Worm (Caenorhabditis elegans) whole organism, L4 larva: ENCODE data around the gene str-116.

ENCODE experiments used
- F26F4.8 ChIP-seq: fragments of 200-800 bp; sonication (Bioruptor generic); conservative IDR thresholded peaks from 2 replicates; pipeline ENCODE4 v1.3.6; 2022; ENCODE audit warnings: missing genetic modification characterization, missing compliant biosample characterization
- ZK546.5 ChIP-seq, 2 experiments: sonication (generic microtip); optimal IDR thresholded peaks; 2 replicates each; lab custom pipeline; 2017; ENCODE audit warnings: missing biosample characterization in 2 of 2, missing genetic modification characterization in 2 of 2
- aha-1 ChIP-seq: fragments of 150-350 bp; peaks from one replicate; lab custom pipeline; 2014; ENCODE audit warnings: missing biosample characterization, missing genetic modification characterization
- ama-1 ChIP-seq: fragments of 150-350 bp; optimal IDR thresholded peaks from 2 replicates; lab custom pipeline; 2014; ENCODE audit warnings: inconsistent platforms, mixed read lengths
- ceh-62 ChIP-seq: sonication (generic microtip); optimal IDR thresholded peaks from 2 replicates; lab custom pipeline; 2017; ENCODE audit warnings: missing biosample characterization, missing genetic modification characterization
- ceh-82 ChIP-seq: sonication (generic microtip); optimal IDR thresholded peaks from 2 replicates; lab custom pipeline; 2017; ENCODE audit warnings: missing biosample characterization, missing genetic modification characterization
- daf-12 ChIP-seq: fragments of 150-350 bp; optimal IDR thresholded peaks from 2 replicates; lab custom pipeline; 2014; ENCODE audit warnings: missing biosample characterization, missing genetic modification reagents, missing genetic modification characterization
- dmd-6 ChIP-seq: fragments of 200-800 bp; sonication (Bioruptor generic); IDR thresholded peaks from 2 replicates; pipeline ENCODE4 v1.3.6; 2022; ENCODE audit warnings: missing genetic modification reagents, missing genetic modification characterization, missing compliant biosample characterization
- dmd-9 ChIP-seq: fragments of 200-800 bp; sonication (Bioruptor generic); IDR thresholded peaks from 2 replicates; pipeline ENCODE4 v1.3.6; 2022; ENCODE audit warnings: missing genetic modification reagents, missing genetic modification characterization, missing compliant biosample characterization
- lin-1 ChIP-seq: fragments of 200-800 bp; sonication (Bioruptor generic); IDR thresholded peaks from 2 replicates; pipeline ENCODE4 v1.3.6; 2022; ENCODE audit warnings: missing genetic modification reagents, missing genetic modification characterization, missing compliant biosample characterization
- lin-13 ChIP-seq: fragments of 150-350 bp; optimal IDR thresholded peaks from 2 replicates; lab custom pipeline; 2014; ENCODE audit warnings: missing biosample characterization, missing genetic modification reagents, missing genetic modification characterization
- lin-38 ChIP-seq: fragments of 200-800 bp; sonication (Bioruptor generic); IDR thresholded peaks from 2 replicates; pipeline ENCODE4 v1.3.6; 2022; ENCODE audit warnings: missing genetic modification reagents, missing genetic modification characterization, missing compliant biosample characterization
- lir-3 ChIP-seq: sonication (generic microtip); optimal IDR thresholded peaks from 2 replicates; lab custom pipeline; 2016; ENCODE audit warnings: mild to moderate bottlenecking, missing genetic modification characterization, missing compliant biosample characterization
- lsy-2 ChIP-seq, 2 experiments: fragments of 150-350 bp in 1 of 2; sonication (generic microtip) in 1 of 2; optimal IDR thresholded peaks; 2 replicates each; lab custom pipeline; 2014 to 2017; ENCODE audit warnings: missing biosample characterization in 2 of 2, missing genetic modification characterization in 2 of 2
- mdl-1 ChIP-seq, 2 experiments: fragments of 150-350 bp in 1 of 2; sonication (generic microtip) in 1 of 2; optimal IDR thresholded peaks; 2 replicates each; lab custom pipeline; 2014 to 2017; ENCODE audit warnings: missing biosample characterization in 2 of 2, missing genetic modification characterization in 2 of 2
- mxl-2 ChIP-seq: fragments of 200-800 bp; sonication (Bioruptor generic); conservative IDR thresholded peaks from 2 replicates; pipeline ENCODE4 v1.3.6; 2022; ENCODE audit warnings: missing genetic modification reagents, missing genetic modification characterization, missing compliant biosample characterization
- nhr-11 ChIP-seq: fragments of 150-350 bp; optimal IDR thresholded peaks from 2 replicates; lab custom pipeline; 2014; ENCODE audit warnings: missing biosample characterization, missing genetic modification characterization
- nhr-28 ChIP-seq: fragments of 150-350 bp; optimal IDR thresholded peaks from 2 replicates; lab custom pipeline; 2014; ENCODE audit warnings: missing biosample characterization, missing genetic modification characterization
- nhr-42 ChIP-seq: fragments of 200-800 bp; sonication (Bioruptor generic); IDR thresholded peaks from 2 replicates; pipeline ENCODE4 v1.3.6; 2022; ENCODE audit warnings: missing genetic modification characterization, missing compliant biosample characterization
- php-3 ChIP-seq: fragments of 200-800 bp; sonication (Bioruptor generic); IDR thresholded peaks from 2 replicates; pipeline ENCODE4 v1.3.6; 2022; ENCODE audit warnings: missing genetic modification reagents, missing genetic modification characterization, missing compliant biosample characterization
- unc-130 ChIP-seq: sonication (generic microtip); optimal IDR thresholded peaks from 2 replicates; lab custom pipeline; 2016; ENCODE audit warnings: missing genetic modification reagents, missing genetic modification characterization, missing compliant biosample characterization
- ztf-7 ChIP-seq: fragments of 150-350 bp; optimal IDR thresholded peaks from 2 replicates; lab custom pipeline; 2014; ENCODE audit warnings: missing biosample characterization, missing genetic modification characterization

Gene str-116

DNA sequence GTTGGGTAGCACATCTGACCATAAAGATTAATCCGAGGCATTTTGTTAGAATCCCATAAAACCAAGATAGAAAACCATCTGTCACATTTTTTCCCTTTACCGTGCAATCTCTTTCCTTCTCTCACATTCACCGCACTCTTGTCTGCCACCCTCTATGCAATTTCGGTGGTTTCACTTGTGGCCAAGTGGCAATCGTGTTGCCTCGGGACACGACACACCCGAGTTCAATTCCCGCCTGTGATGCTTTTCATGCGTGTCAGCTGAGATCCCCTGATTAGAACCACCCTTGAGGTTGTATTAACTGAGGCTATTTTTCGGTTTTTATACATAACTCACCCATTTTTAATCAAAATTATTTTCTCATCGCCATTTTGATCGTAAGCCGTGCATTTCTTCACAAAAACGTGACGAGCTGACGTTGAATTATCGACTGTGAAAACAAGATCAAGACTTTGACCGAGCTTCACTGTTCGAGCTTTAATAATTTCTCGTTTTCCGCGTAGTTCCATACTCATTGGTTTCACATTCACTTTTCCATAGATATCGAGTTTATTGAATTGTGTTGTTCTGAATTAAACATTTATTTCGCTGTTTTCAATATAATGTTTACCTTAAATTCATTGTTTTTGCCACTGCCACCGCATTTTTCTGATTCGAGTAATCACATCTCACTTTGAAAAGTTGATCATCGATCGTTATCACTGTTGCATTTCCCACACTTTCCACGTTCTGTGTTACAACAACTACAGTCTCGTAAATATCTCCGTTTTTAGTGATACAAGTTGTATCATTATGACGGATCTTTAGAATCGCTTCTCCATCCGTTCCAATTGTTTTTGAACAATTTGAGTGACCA lies 47.5 kb downstream of the str-116 start (continued):
- peak; percentile 87 for TF ChIP-seq lin-13 (GFP tag; lab: Kevin White, UChicago)
- TF ChIP-seq daf-12 (tag; lab: Kevin White, UChicago), result no peak
- peak; percentile 96 for TF ChIP-seq dmd-9
- TF ChIP-seq ZK546.5 (tag; optimal IDR thresholded peaks at IDR 0.05; lab: Kevin White, UChicago), result peak in 1 of 2 experiments; percentile 28
- peak; percentile 95 for TF ChIP-seq nhr-42
- no peak for TF ChIP-seq ceh-82 (tag; lab: Kevin White, UChicago)
- peak in 1 of 2 experiments; percentile 49 for TF ChIP-seq mdl-1 (tag; optimal IDR thresholded peaks at IDR 0.05; lab: Kevin White, UChicago)
- peak; percentile 94 for TF ChIP-seq mxl-2
- no peak for TF ChIP-seq ceh-62 (tag; lab: Kevin White, UChicago)
- TF ChIP-seq nhr-11 (tag; lab: Kevin White, UChicago), result peak; percentile 57
- TF ChIP-seq unc-130 (GFP tag; lab: Kevin White, UChicago), result peak; percentile 96
- peak; percentile 92 for TF ChIP-seq lir-3 (tag; lab: Kevin White, UChicago)
- TF ChIP-seq ama-1, result peak; percentile 11
- TF ChIP-seq lsy-2 (tag; optimal IDR thresholded peaks at IDR 0.05; lab: Kevin White, UChicago), result peak; percentile 39 to 78
- TF ChIP-seq lin-1, result peak; percentile 98
- TF ChIP-seq php-3 (GFP tag; lab: Robert Waterston, UW), result peak; percentile 95
- TF ChIP-seq, all 104 proteins: peak for 86

ce11 chrV:11316801-11317200 lies 50.0 kb downstream of the str-116 start, which contains the start of gene cutl-18:
Gene cutl-18 (minus strand): TSS chrV:11316901.
- peak; percentile 13 for TF ChIP-seq aha-1 (tag; lab: Kevin White, UChicago)
- no peak for TF ChIP-seq nhr-42
- no peak for TF ChIP-seq lin-38 (GFP tag; lab: Robert Waterston, UW)
- no peak for TF ChIP-seq nhr-28 (tag; lab: Kevin White, UChicago)
- no peak for TF ChIP-seq dmd-6 (GFP tag; lab: Robert Waterston, UW)
- no peak for TF ChIP-seq ztf-7
- no peak for TF ChIP-seq F26F4.8 (GFP tag; lab: Robert Waterston, UW)
- TF ChIP-seq, all 104 proteins: peak for 1
